Comparison of ENCODE assay signal across 1 fruit fly cellular context in genomic region chr3L:3787595-3788151, dm6.
A peak's percentile ranks its signal among the peaks of the same experiment; 100 is the strongest.
TF ChIP-seq lines count a peak whose summit lies in the region.

No protein-coding gene starts in this region.

TF ChIP-seq in whole organism, embryonic, 481 proteins besides CTCF, POLR2A, EP300 and RAD21 (continued from another document):
- TF ChIP-seq CG2202 (tag; optimal IDR thresholded peaks at IDR 0.05; lab: Kevin White, UChicago): peak; percentile 33
- TF ChIP-seq ato (GFP tag; IDR thresholded peaks at IDR 0.05; lab: Robert Waterston, UW; ENCODE audit: partially characterized antibody): peak; percentile 36; the same call in 1 of the 2 replicates
- TF ChIP-seq CG9727 (GFP tag; optimal IDR thresholded peaks at IDR 0.05; lab: Kevin White, UChicago): peak; percentile 36
- peak; percentile 85 for TF ChIP-seq Jarid2 (GFP tag; optimal IDR thresholded peaks at IDR 0.05; lab: Kevin White, UChicago)
- TF ChIP-seq YL-1 (GFP tag; optimal IDR thresholded peaks at IDR 0.05; lab: Kevin White, UChicago): peak; percentile 66
- peak; percentile 38 for TF ChIP-seq fd102C (GFP tag; optimal IDR thresholded peaks at IDR 0.05; lab: Kevin White, UChicago)
- TF ChIP-seq Bdp1 (GFP tag; optimal IDR thresholded peaks at IDR 0.05; lab: Kevin White, UChicago): peak; percentile 0
- peak; percentile 11 for TF ChIP-seq Side (GFP tag; optimal IDR thresholded peaks at IDR 0.05; lab: Kevin White, UChicago)
- no peak for TF ChIP-seq Taf1 (GFP tag; IDR thresholded peaks at IDR 0.05; lab: Robert Waterston, UW)
- peak; percentile 70 for TF ChIP-seq Ets97D (GFP tag; optimal IDR thresholded peaks at IDR 0.05; lab: Kevin White, UChicago)
- peak; percentile 47 for TF ChIP-seq CHES-1-like (GFP tag; optimal IDR thresholded peaks at IDR 0.05; lab: Kevin White, UChicago)
- peak; percentile 88 for TF ChIP-seq CG9797 (GFP tag; optimal IDR thresholded peaks at IDR 0.05; lab: Kevin White, UChicago)
- TF ChIP-seq CG17568 (GFP tag; optimal IDR thresholded peaks at IDR 0.05; lab: Kevin White, UChicago): peak; percentile 65
- peak; percentile 30 for TF ChIP-seq nerfin-1 (tag; optimal IDR thresholded peaks at IDR 0.05; lab: Kevin White, UChicago)
- TF ChIP-seq lov (optimal IDR thresholded peaks at IDR 0.05; lab: Kevin White, UChicago): no peak
- TF ChIP-seq lov (GFP tag; IDR thresholded peaks at IDR 0.05; lab: Robert Waterston, UW): no peak; the same call in 2 of the 3 replicates
- TF ChIP-seq abd-A (tag; optimal IDR thresholded peaks at IDR 0.05; lab: Kevin White, UChicago): peak; percentile 48
- TF ChIP-seq salm (tag; optimal IDR thresholded peaks at IDR 0.05; lab: Kevin White, UChicago): peak; percentile 33
- peak in 1 of 2 experiments; percentile 28 for TF ChIP-seq Trl (optimal IDR thresholded peaks at IDR 0.05; lab: Kevin White, UChicago)
- TF ChIP-seq Trl (GFP tag; optimal IDR thresholded peaks at IDR 0.05; lab: Kevin White, UChicago): no peak
- peak; percentile 18 for TF ChIP-seq gcm (GFP tag; optimal IDR thresholded peaks at IDR 0.05; lab: Kevin White, UChicago)
- TF ChIP-seq ewg (GFP tag; optimal IDR thresholded peaks at IDR 0.05; lab: Kevin White, UChicago): peak; percentile 71
- peak; percentile 64 for TF ChIP-seq HmgZ (tag; optimal IDR thresholded peaks at IDR 0.05; lab: Kevin White, UChicago)
- no peak for TF ChIP-seq CG14441 (GFP tag; IDR thresholded peaks at IDR 0.05; lab: Robert Waterston, UW)
- peak; percentile 12 for TF ChIP-seq CG18619 (GFP tag; optimal IDR thresholded peaks at IDR 0.05; lab: Kevin White, UChicago)
- TF ChIP-seq sqz (GFP tag; optimal IDR thresholded peaks at IDR 0.05; lab: Kevin White, UChicago): peak; percentile 98
- TF ChIP-seq CG31365 (tag; optimal IDR thresholded peaks at IDR 0.05; lab: Kevin White, UChicago): no peak
- peak; percentile 27 for TF ChIP-seq grn (GFP tag; optimal IDR thresholded peaks at IDR 0.05; lab: Kevin White, UChicago)
- TF ChIP-seq corto (GFP tag; optimal IDR thresholded peaks at IDR 0.05; lab: Kevin White, UChicago): no peak
- no peak for TF ChIP-seq eve (GFP tag; optimal IDR thresholded peaks at IDR 0.05; lab: Kevin White, UChicago)
- TF ChIP-seq oc (tag; optimal IDR thresholded peaks at IDR 0.05; lab: Kevin White, UChicago): peak; percentile 32
- peak; percentile 32 for TF ChIP-seq CG17385 (GFP tag; optimal IDR thresholded peaks at IDR 0.05; lab: Kevin White, UChicago)
- TF ChIP-seq CG7839 (tag; optimal IDR thresholded peaks at IDR 0.05; lab: Kevin White, UChicago): peak; percentile 3
- peak; percentile 11 for TF ChIP-seq Spps (tag; optimal IDR thresholded peaks at IDR 0.05; lab: Kevin White, UChicago)
- peak; percentile 11 for TF ChIP-seq gro (GFP tag; optimal IDR thresholded peaks at IDR 0.05; lab: Kevin White, UChicago)
- TF ChIP-seq bsh (GFP tag; optimal IDR thresholded peaks at IDR 0.05; lab: Kevin White, UChicago): peak in 1 of 2 experiments; percentile 53
- peak; percentile 94 for TF ChIP-seq E2f2 (GFP tag; IDR thresholded peaks at IDR 0.05; lab: Robert Waterston, UW)
- TF ChIP-seq CG8290 (GFP tag; optimal IDR thresholded peaks at IDR 0.05; lab: Kevin White, UChicago): no peak
- peak in 1 of 2 experiments; percentile 79 for TF ChIP-seq CG8290 (tag; optimal IDR thresholded peaks at IDR 0.05; lab: Kevin White, UChicago)
- peak; percentile 74 for TF ChIP-seq Opbp (GFP tag; IDR thresholded peaks at IDR 0.05; lab: Robert Waterston, UW; ENCODE audit: partially characterized antibody)
- peak; percentile 31 for TF ChIP-seq Myb (GFP tag; optimal IDR thresholded peaks at IDR 0.05; lab: Kevin White, UChicago)
- TF ChIP-seq Six4 (GFP tag; optimal IDR thresholded peaks at IDR 0.05; lab: Kevin White, UChicago): no peak
- peak; percentile 42; the same call in 1 of the 3 replicates for TF ChIP-seq row (GFP tag; IDR thresholded peaks at IDR 0.05; lab: Robert Waterston, UW)
- TF ChIP-seq bab2 (GFP tag; optimal IDR thresholded peaks at IDR 0.05; lab: Kevin White, UChicago): no peak
- TF ChIP-seq tap (tag; optimal IDR thresholded peaks at IDR 0.05; lab: Kevin White, UChicago): peak; percentile 8
- peak; percentile 58 for TF ChIP-seq CG15514 (GFP tag; optimal IDR thresholded peaks at IDR 0.05; lab: Kevin White, UChicago)
